Fruit fly (Drosophila melanogaster): ENCODE results near the gene rsh.

rsh gene

dm6 chrX:13109583-13110126 lies 121.2 kb downstream of the rsh start (continued):
- TF ChIP-seq ttk (GFP tag; IDR thresholded peaks at IDR 0.05) (peak; percentile 28; the same call in 1 of the 2 replicates), CG31365 (tag; optimal IDR thresholded peaks at IDR 0.05) (no peak), CG13123 (GFP tag; optimal IDR thresholded peaks at IDR 0.05) (no peak), Lpt (GFP tag; optimal IDR thresholded peaks at IDR 0.05) (no peak), CG18262 (tag; optimal IDR thresholded peaks at IDR 0.05) (peak; percentile 42), Bteb2 (GFP tag; optimal IDR thresholded peaks at IDR 0.05) (no peak), Stat92E (GFP tag; optimal IDR thresholded peaks at IDR 0.05) (no peak), pho (GFP tag; optimal IDR thresholded peaks at IDR 0.05) (no peak), CG6854 (GFP tag; optimal IDR thresholded peaks at IDR 0.05) (no peak), CG8089 (GFP tag; optimal IDR thresholded peaks at IDR 0.05) (no peak), lbe (GFP tag; optimal IDR thresholded peaks at IDR 0.05) (no peak), Hand (GFP tag; optimal IDR thresholded peaks at IDR 0.05) (no peak), CG16813 (GFP tag; IDR thresholded peaks at IDR 0.05; ENCODE audit: partially characterized antibody) (no peak), CG1647 (GFP tag; optimal IDR thresholded peaks at IDR 0.05) (no peak), CG6254 (GFP tag; optimal IDR thresholded peaks at IDR 0.05) (no peak), Hmx (GFP tag; optimal IDR thresholded peaks at IDR 0.05) (no peak), crol (GFP tag; IDR thresholded peaks at IDR 0.05) (no peak), Optix (GFP tag; IDR thresholded peaks at IDR 0.05) (no peak), CG18599 (GFP tag; optimal IDR thresholded peaks at IDR 0.05) (peak; percentile 57), Med (GFP tag) (peak; percentile 29), cg (GFP tag; optimal IDR thresholded peaks at IDR 0.05) (no peak), CG10267 (tag; optimal IDR thresholded peaks at IDR 0.05) (peak; percentile 37), CG15269 (tag; optimal IDR thresholded peaks at IDR 0.05) (peak; percentile 77), D19B (GFP tag; optimal IDR thresholded peaks at IDR 0.05) (peak; percentile 88), CG11398 (GFP tag; optimal IDR thresholded peaks at IDR 0.05) (no peak), vvl (GFP tag; IDR thresholded peaks at IDR 0.05) (peak; percentile 66), Jarid2 (GFP tag; optimal IDR thresholded peaks at IDR 0.05) (no peak), CG13894 (tag; optimal IDR thresholded peaks at IDR 0.05) (no peak), CG9817 (tag; optimal IDR thresholded peaks at IDR 0.05) (peak; percentile 25), Tbp (GFP tag; optimal IDR thresholded peaks at IDR 0.05) (no peak), her (GFP tag; optimal IDR thresholded peaks at IDR 0.05) (no peak), lmd (GFP tag; IDR thresholded peaks at IDR 0.05) (peak; percentile 63), MESR4 (GFP tag; optimal IDR thresholded peaks at IDR 0.05) (no peak), wek (GFP tag; optimal IDR thresholded peaks at IDR 0.05) (no peak), CG10979 (tag; optimal IDR thresholded peaks at IDR 0.05) (peak; percentile 18), grn (GFP tag; optimal IDR thresholded peaks at IDR 0.05) (no peak), Fer1 (GFP tag; optimal IDR thresholded peaks at IDR 0.05) (peak; percentile 55), YL-1 (GFP tag; optimal IDR thresholded peaks at IDR 0.05) (no peak), CG4404 (GFP tag; IDR thresholded peaks at IDR 0.05) (no peak), usp (GFP tag; optimal IDR thresholded peaks at IDR 0.05) (no peak), gro (GFP tag; optimal IDR thresholded peaks at IDR 0.05) (no peak), CG7839 (tag; optimal IDR thresholded peaks at IDR 0.05) (peak; percentile 61), CG10543 (GFP tag; optimal IDR thresholded peaks at IDR 0.05) (no peak), NK7.1 (GFP tag; optimal IDR thresholded peaks at IDR 0.05) (no peak), hb (GFP tag; IDR thresholded peaks at IDR 0.05; ENCODE audit: partially characterized antibody) (no peak), ATbp (GFP tag; optimal IDR thresholded peaks at IDR 0.05) (no peak), CG10654 (GFP tag; optimal IDR thresholded peaks at IDR 0.05) (no peak), ham (GFP tag; IDR thresholded peaks at IDR 0.05) (no peak), kni (GFP tag; optimal IDR thresholded peaks at IDR 0.05) (no peak), CG17912 (GFP tag; optimal IDR thresholded peaks at IDR 0.05) (no peak)
